Worm (Caenorhabditis elegans): Measurements from ENCODE around the gene F56D6.23.

- TF ChIP-seq aly-2 (tag; optimal IDR thresholded peaks at IDR 0.05) (no peak), alr-1 (tag; optimal IDR thresholded peaks at IDR 0.05) (no peak), nhr-11 (tag; optimal IDR thresholded peaks at IDR 0.05) (no peak), ceh-82 (tag; optimal IDR thresholded peaks at IDR 0.05) (no peak), ztf-4 (tag; optimal IDR thresholded peaks at IDR 0.05) (no peak), lin-13 (GFP tag; optimal IDR thresholded peaks at IDR 0.05) (no peak), C34F6.9 (tag; optimal IDR thresholded peaks at IDR 0.05) (no peak), ZK546.5 (tag; optimal IDR thresholded peaks at IDR 0.05) (no peak)
These were observed 3.6 kb downstream of the F56D6.23 start, which contains the start of gene clec-67 for ce11 chrIV:3921898-3922297.
